Worm (Caenorhabditis elegans) whole organism, L3 larva: ENCODE measurements around the gene szy-4.

Experiments
- ama-1 ChIP-seq: fragments of 150-350 bp; optimal IDR thresholded peaks from 2 replicates; lab custom pipeline; 2018
- ceh-28 ChIP-seq: fragments of 150-350 bp; optimal IDR thresholded peaks from 2 replicates; lab custom pipeline; 2014; ENCODE audit warnings: missing biosample characterization, missing genetic modification reagents, missing genetic modification characterization
- elt-1 ChIP-seq: fragments of 150-350 bp; optimal IDR thresholded peaks from 2 replicates; lab custom pipeline; 2014; ENCODE audit warnings: missing biosample characterization, missing genetic modification characterization
- elt-3 ChIP-seq, 3 experiments: fragments of 150-350 bp in 1 of 3; sonication (generic microtip) in 2 of 3; optimal IDR thresholded peaks; 2 replicates in 2 of 3; 4 replicates in 1 of 3; lab custom pipeline; 2014 to 2017; ENCODE audit warnings: missing biosample characterization in 3 of 3, missing genetic modification characterization in 3 of 3
- fos-1 ChIP-seq: fragments of 150-350 bp; optimal IDR thresholded peaks from 2 replicates; lab custom pipeline; 2014; ENCODE audit warnings: missing biosample characterization, missing genetic modification characterization
- lin-39 ChIP-seq: fragments of 150-350 bp; optimal IDR thresholded peaks from 2 replicates; lab custom pipeline; 2018; ENCODE audit warnings: missing biosample characterization, missing genetic modification reagents, missing genetic modification characterization
- nhr-11 ChIP-seq: fragments of 150-350 bp; optimal IDR thresholded peaks from 2 replicates; lab custom pipeline; 2014; ENCODE audit warnings: missing biosample characterization, missing genetic modification characterization
- nhr-12 ChIP-seq: fragments of 150-350 bp; optimal IDR thresholded peaks from 2 replicates; lab custom pipeline; 2014; ENCODE audit warnings: missing biosample characterization, missing genetic modification characterization
- nhr-28 ChIP-seq: fragments of 150-350 bp; optimal IDR thresholded peaks from 2 replicates; lab custom pipeline; 2014; ENCODE audit warnings: missing biosample characterization, missing genetic modification characterization
- nhr-77 ChIP-seq: fragments of 150-350 bp; optimal IDR thresholded peaks from 2 replicates; lab custom pipeline; 2014; ENCODE audit warnings: missing biosample characterization, missing genetic modification characterization
- skn-1 ChIP-seq: fragments of 150-350 bp; optimal IDR thresholded peaks from 2 replicates; lab custom pipeline; 2014; ENCODE audit warnings: missing biosample characterization, missing genetic modification characterization
- unc-39 ChIP-seq: sonication (generic microtip); optimal IDR thresholded peaks from 4 replicates; lab custom pipeline; 2017; ENCODE audit warnings: missing biosample characterization, missing genetic modification characterization
- unc-62 ChIP-seq: fragments of 150-350 bp; sonication (generic microtip); optimal IDR thresholded peaks from 4 replicates; lab custom pipeline; 2014; ENCODE audit warnings: missing biosample characterization, missing genetic modification reagents, missing genetic modification characterization
- ztf-4 ChIP-seq: fragments of 150-350 bp; optimal IDR thresholded peaks from 2 replicates; lab custom pipeline; 2014; ENCODE audit warnings: missing biosample characterization, missing genetic modification characterization

ce11 chrII:6160994-6161393, 37.5 kb upstream of the szy-4 start, which contains the start of gene exp-1:
- TF ChIP-seq lin-39 (no peak), ztf-4 (tag; lab: Kevin White, UChicago) (no peak), fos-1 (tag; lab: Kevin White, UChicago) (no peak), elt-3 (tag; optimal IDR thresholded peaks at IDR 0.05; lab: Kevin White, UChicago) (no peak), unc-62 (GFP tag; lab: Kevin White, UChicago) (no peak), nhr-12 (tag; lab: Kevin White, UChicago) (no peak), elt-1 (no peak), unc-39 (tag; lab: Kevin White, UChicago) (no peak), nhr-11 (tag; lab: Kevin White, UChicago) (no peak), nhr-77 (tag; lab: Kevin White, UChicago) (no peak), ama-1 (lab: Kevin White, UChicago) (no peak), nhr-28 (tag; lab: Kevin White, UChicago) (no peak), skn-1 (tag; lab: Kevin White, UChicago) (no peak), ceh-28 (no peak)
